Worm (Caenorhabditis elegans): Measurements from ENCODE around the gene C05D11.13.

C05D11.13 gene

DNA sequence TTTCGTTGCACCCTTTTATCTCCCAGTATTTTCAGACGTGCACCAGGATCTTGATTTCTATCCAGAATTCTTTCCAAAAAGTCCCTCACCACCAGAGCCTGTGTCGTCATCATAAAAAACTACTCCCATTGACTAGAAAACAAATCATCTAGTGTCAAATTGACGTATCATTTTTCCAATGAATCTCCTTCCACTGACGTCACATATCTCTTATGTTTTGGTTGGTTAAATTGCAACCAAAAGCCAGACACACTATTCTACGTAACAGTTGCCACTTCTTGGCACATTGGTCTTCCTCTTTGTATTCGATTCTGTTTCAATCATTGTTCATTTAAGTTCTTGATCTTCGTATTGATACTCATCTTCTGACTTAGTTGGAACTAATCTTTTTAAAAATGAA is 46.3 kb downstream of the C05D11.13 start:
- TF ChIP-seq sptf-1 (tag; optimal IDR thresholded peaks at IDR 0.05), result no peak
- no peak for TF ChIP-seq nhr-12 (tag; optimal IDR thresholded peaks at IDR 0.05)
- no peak for TF ChIP-seq ces-1 (GFP tag; optimal IDR thresholded peaks at IDR 0.05)
- no peak for TF ChIP-seq nhr-76 (tag; optimal IDR thresholded peaks at IDR 0.05)
- no peak for TF ChIP-seq M03D4.4 (tag; optimal IDR thresholded peaks at IDR 0.05)
- no peak for TF ChIP-seq pha-4 (tag; optimal IDR thresholded peaks at IDR 0.05)
- TF ChIP-seq hlh-1 (tag; optimal IDR thresholded peaks at IDR 0.05), result peak; percentile 59
- no peak for TF ChIP-seq nhr-237 (tag; optimal IDR thresholded peaks at IDR 0.05)
- peak; percentile 24 for TF ChIP-seq unc-62 (GFP tag; optimal IDR thresholded peaks at IDR 0.05)
- TF ChIP-seq ceh-43 (GFP tag; optimal IDR thresholded peaks at IDR 0.05), result no peak
- no peak for TF ChIP-seq elt-3 (tag; optimal IDR thresholded peaks at IDR 0.05)
- TF ChIP-seq lin-13 (tag; optimal IDR thresholded peaks at IDR 0.05), result no peak
- no peak for TF ChIP-seq nhr-2 (tag; optimal IDR thresholded peaks at IDR 0.05)

DNA sequence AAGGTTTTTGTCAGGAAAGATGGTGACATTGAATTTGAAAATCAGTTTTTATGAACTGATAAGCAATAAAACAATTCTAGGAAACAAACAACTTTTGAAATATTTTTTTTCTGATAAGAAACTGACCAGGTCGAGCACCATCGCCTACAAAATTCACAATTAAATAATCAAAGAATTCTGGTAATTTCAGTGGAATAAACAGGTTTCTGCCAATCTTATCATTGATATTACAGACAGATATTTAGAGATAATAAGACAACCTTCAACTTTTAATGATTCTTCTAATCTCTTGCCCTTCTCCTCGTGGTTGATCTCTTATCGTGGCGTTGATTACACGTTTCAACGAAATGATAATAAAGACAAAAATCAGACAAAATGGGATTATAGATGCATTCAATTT is 48.0 kb downstream of the C05D11.13 start:
- TF ChIP-seq elt-1 (tag; optimal IDR thresholded peaks at IDR 0.05; ENCODE audit: borderline replicate concordance, insufficient read depth), result peak; percentile 7
- TF ChIP-seq ces-1 (GFP tag; optimal IDR thresholded peaks at IDR 0.05), result no peak

ce11 chrIII:6395706-6396232 is 48.6 kb downstream of the C05D11.13 start, which contains the start of gene oatr-1:
Gene oatr-1, minus strand, starts transcription at chrIII:6396182.
- TF ChIP-seq ceh-39 (tag; optimal IDR thresholded peaks at IDR 0.05) (no peak), ces-1 (GFP tag; optimal IDR thresholded peaks at IDR 0.05) (no peak), nhr-76 (tag; optimal IDR thresholded peaks at IDR 0.05) (no peak), nhr-237 (tag; optimal IDR thresholded peaks at IDR 0.05) (no peak), elt-1 (tag; optimal IDR thresholded peaks at IDR 0.05; ENCODE audit: borderline replicate concordance, insufficient read depth) (no peak), nhr-12 (tag; optimal IDR thresholded peaks at IDR 0.05) (no peak), mab-5 (tag; optimal IDR thresholded peaks at IDR 0.05) (no peak), elt-3 (tag; optimal IDR thresholded peaks at IDR 0.05) (no peak), mep-1 (tag; optimal IDR thresholded peaks at IDR 0.05) (no peak), ztf-11 (tag; optimal IDR thresholded peaks at IDR 0.05) (no peak), unc-62 (GFP tag; optimal IDR thresholded peaks at IDR 0.05) (no peak), nhr-2 (tag; optimal IDR thresholded peaks at IDR 0.05) (no peak), sptf-1 (tag; optimal IDR thresholded peaks at IDR 0.05) (no peak), zip-8 (tag; optimal IDR thresholded peaks at IDR 0.05) (no peak), blmp-1 (tag; optimal IDR thresholded peaks at IDR 0.05) (no peak), sem-2 (GFP tag; optimal IDR thresholded peaks at IDR 0.05) (no peak), snpc-4 (tag; optimal IDR thresholded peaks at IDR 0.05) (no peak), hlh-1 (tag; optimal IDR thresholded peaks at IDR 0.05) (no peak)

All from whole organism, mixed stage, embryonic.